Fruit fly (Drosophila melanogaster) whole organism, prepupa: ENCODE results near the gene CG14655.

Experiments used
- CG11762 ChIP-seq: fragments of 200-800 bp; sonication (Bioruptor generic); optimal IDR thresholded peaks from 3 replicates; lab custom pipeline; 2016; ENCODE audit warnings: missing biosample characterization, missing genetic modification characterization; ENCODE audit not compliant: insufficient read depth
- CG16779 ChIP-seq: fragments of 200-800 bp; sonication (Bioruptor generic); optimal IDR thresholded peaks from 3 replicates; lab custom pipeline; 2017; ENCODE audit warnings: missing biosample characterization, mild to moderate bottlenecking, missing genetic modification characterization
- CG31627 ChIP-seq: fragments of 200-800 bp; sonication (Bioruptor generic); optimal IDR thresholded peaks from 3 replicates; lab custom pipeline; 2016; ENCODE audit warnings: missing biosample characterization, missing genetic modification characterization
- CG6854 ChIP-seq: fragments of 200-800 bp; sonication (Bioruptor generic); optimal IDR thresholded peaks from 2 replicates; lab custom pipeline; 2017; ENCODE audit warnings: missing biosample characterization, mild to moderate bottlenecking, missing genetic modification characterization
- Hr39 ChIP-seq: fragments of 200-800 bp; sonication (Bioruptor generic); optimal IDR thresholded peaks from 2 replicates; lab custom pipeline; 2016; ENCODE audit warnings: missing biosample characterization, missing genetic modification characterization
- Sox102F ChIP-seq: fragments of 200-800 bp; sonication (Bioruptor generic); optimal IDR thresholded peaks from 2 replicates; lab custom pipeline; 2016; ENCODE audit warnings: missing biosample characterization, mild to moderate bottlenecking, missing genetic modification characterization
- fkh ChIP-seq: fragments of 200-800 bp; sonication (Bioruptor generic); optimal IDR thresholded peaks from 3 replicates; lab custom pipeline; 2017; ENCODE audit warnings: missing biosample characterization, mild to moderate bottlenecking, missing genetic modification characterization, moderate library complexity
- net ChIP-seq: fragments of 200-800 bp; sonication (Bioruptor generic); optimal IDR thresholded peaks from 3 replicates; lab custom pipeline; 2016; ENCODE audit warnings: missing biosample characterization, missing genetic modification characterization
- ss ChIP-seq, 2 experiments: fragments of 200-800 bp; sonication (Bioruptor generic); optimal IDR thresholded peaks; 2 replicates in 1 of 2; 3 replicates in 1 of 2; lab custom pipeline; 2017 to 2018; ENCODE audit warnings: mild to moderate bottlenecking in 2 of 2, missing biosample characterization in 2 of 2, missing genetic modification characterization in 2 of 2, moderate library complexity in 1 of 2
- topi ChIP-seq: fragments of 200-800 bp; sonication (Bioruptor generic); optimal IDR thresholded peaks from 3 replicates; lab custom pipeline; 2016; ENCODE audit warnings: missing biosample characterization, missing genetic modification characterization
- vri ChIP-seq: fragments of 200-800 bp; sonication (Bioruptor generic); optimal IDR thresholded peaks from 3 replicates; lab custom pipeline; 2016; ENCODE audit warnings: missing biosample characterization, mild to moderate bottlenecking, missing genetic modification characterization

DNA sequence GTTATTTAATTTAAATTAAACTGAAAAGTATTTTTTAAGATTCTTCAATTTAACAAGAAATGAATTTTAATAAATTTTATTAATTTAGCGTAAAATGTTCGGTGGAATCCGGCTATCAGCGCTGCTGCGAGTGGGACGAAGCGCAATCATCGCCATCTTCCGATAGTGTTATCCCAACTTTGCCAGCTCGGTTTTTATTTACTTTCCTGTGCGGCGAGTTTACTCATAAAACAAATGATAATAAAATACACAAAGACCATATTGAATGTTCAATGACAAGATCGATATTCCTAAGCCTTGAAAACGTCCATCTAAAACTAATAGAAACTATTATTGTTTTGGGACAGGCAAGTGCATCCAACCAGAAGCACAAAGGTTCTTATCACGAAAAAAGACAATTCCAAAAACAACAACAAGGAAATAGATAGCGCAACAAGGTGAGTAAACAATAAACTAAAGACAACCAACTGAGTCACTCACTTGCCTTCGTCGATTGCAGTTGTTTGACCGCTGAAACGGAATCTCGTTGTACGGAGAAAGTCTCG lies 33.1 kb upstream of the CG14655 start:
- TF ChIP-seq CG16779 (tag; lab: Kevin White, UChicago) = no peak
- TF ChIP-seq CG6854 (GFP tag; lab: Kevin White, UChicago) = peak; percentile 37
- TF ChIP-seq vri (GFP tag; lab: Kevin White, UChicago) = peak; percentile 54
- no peak for TF ChIP-seq Sox102F
- no peak for TF ChIP-seq CG11762 (GFP tag; lab: Kevin White, UChicago)
- no peak for TF ChIP-seq Hr39 (GFP tag; lab: Kevin White, UChicago)
- TF ChIP-seq fkh = peak; percentile 99
- no peak for TF ChIP-seq net (GFP tag; lab: Kevin White, UChicago)
- TF ChIP-seq CG31627 (GFP tag; lab: Kevin White, UChicago) = peak; percentile 31
- peak; percentile 46 to 67 for TF ChIP-seq ss (GFP tag; optimal IDR thresholded peaks at IDR 0.05; lab: Kevin White, UChicago)
- peak; percentile 32 for TF ChIP-seq topi (GFP tag; lab: Kevin White, UChicago)
